Fruit fly (Drosophila melanogaster) whole organism, prepupa: ENCODE data around the gene Flacc.

Experiments
- CG11762 ChIP-seq: fragments of 200-800 bp; sonication (Bioruptor generic); optimal IDR thresholded peaks from 3 replicates; lab custom pipeline; 2016; ENCODE audit warnings: missing biosample characterization, missing genetic modification characterization; ENCODE audit not compliant: insufficient read depth
- CG16779 ChIP-seq: fragments of 200-800 bp; sonication (Bioruptor generic); optimal IDR thresholded peaks from 3 replicates; lab custom pipeline; 2017; ENCODE audit warnings: missing biosample characterization, mild to moderate bottlenecking, missing genetic modification characterization
- CG3032 ChIP-seq: fragments of 200-800 bp; optimal IDR thresholded peaks from 2 replicates; lab custom pipeline; 2019; ENCODE audit warnings: missing biosample characterization, mild to moderate bottlenecking, missing genetic modification characterization, moderate library complexity
- CG6808 ChIP-seq: fragments of 200-800 bp; sonication (Bioruptor generic); optimal IDR thresholded peaks from 3 replicates; lab custom pipeline; 2017; ENCODE audit warnings: missing biosample characterization, missing genetic modification characterization, mild to moderate bottlenecking, moderate library complexity, missing genetic modification reagents
- Gug ChIP-seq: fragments of 200-800 bp; sonication (Bioruptor generic); IDR thresholded peaks from 2 replicates; pipeline ENCODE4 v1.3.6; 2022; ENCODE audit warnings: missing biosample characterization, missing genetic modification characterization
- Sox102F ChIP-seq: fragments of 200-800 bp; sonication (Bioruptor generic); optimal IDR thresholded peaks from 2 replicates; lab custom pipeline; 2016; ENCODE audit warnings: missing biosample characterization, mild to moderate bottlenecking, missing genetic modification characterization
- cyc ChIP-seq: fragments of 200-800 bp; sonication (Bioruptor generic); optimal IDR thresholded peaks from 3 replicates; lab custom pipeline; 2016; ENCODE audit warnings: missing biosample characterization, missing genetic modification characterization
- spab ChIP-seq: fragments of 200-800 bp; sonication (Bioruptor generic); optimal IDR thresholded peaks from 2 replicates; lab custom pipeline; 2017; ENCODE audit warnings: missing biosample characterization, mild to moderate bottlenecking, missing genetic modification characterization, missing genetic modification reagents

dm6 chrX:18905152-18905551 is 11.7 kb upstream of the Flacc start:
- TF ChIP-seq Gug (GFP tag; lab: Robert Waterston, UW) (no peak), spab (GFP tag; lab: Kevin White, UChicago) (no peak), CG16779 (no peak), CG11762 (GFP tag; lab: Kevin White, UChicago) (no peak), Sox102F (GFP tag; lab: Kevin White, UChicago) (no peak), cyc (no peak), CG6808 (no peak), CG3032 (tag; lab: Kevin White, UChicago) (no peak)
